Fruit fly (Drosophila melanogaster) whole organism, wandering third instar larva: Measurements from ENCODE around the gene Gmd.
A peak's percentile ranks its signal among the peaks of the same experiment; 100 is the strongest.

Experiments
- Hr83 ChIP-seq: fragments of 200-300 bp; sonication (Bioruptor generic); optimal IDR thresholded peaks from 2 replicates; lab custom pipeline; 2016; ENCODE audit warnings: missing biosample characterization, mild to moderate bottlenecking, missing genetic modification characterization, moderate library complexity; ENCODE audit not compliant: poor library complexity, severe bottlenecking
- Mio ChIP-seq: sonication (Bioruptor generic); optimal IDR thresholded peaks from 2 replicates; lab custom pipeline; 2016; ENCODE audit warnings: missing biosample characterization, missing genetic modification characterization
- foxo ChIP-seq, 2 experiments: fragments of 200-800 bp; sonication (Bioruptor generic); optimal IDR thresholded peaks; 2 replicates in 1 of 2; 3 replicates in 1 of 2; lab custom pipeline; 2016 to 2017; ENCODE audit warnings: missing biosample characterization in 2 of 2, missing genetic modification characterization in 2 of 2
- psq ChIP-seq: fragments of 200-800 bp; sonication (Bioruptor generic); optimal IDR thresholded peaks from 3 replicates; lab custom pipeline; 2017; ENCODE audit warnings: missing biosample characterization, mild to moderate bottlenecking, missing genetic modification characterization, moderate library complexity

- TF ChIP-seq Mio (peak; percentile 49), psq (GFP tag; lab: Kevin White, UChicago) (peak; percentile 7), foxo (GFP tag; optimal IDR thresholded peaks at IDR 0.05; lab: Kevin White, UChicago) (peak; percentile 24 to 84), Hr83 (GFP tag; lab: Kevin White, UChicago) (no peak)
Observed at dm6 chr2L:4999389-5000032, 22.7 kb upstream of the Gmd start.
